In genomic region chrX:5724544-5724943, ce11 we compare ENCODE assay signal across 5 worm cellular contexts.
TF ChIP-seq lines count a peak whose summit lies in the region.

No protein-coding gene starts in this region.

TF ChIP-seq in whole organism, L1 larva, 84 proteins besides CTCF, POLR2A, EP300 and RAD21:
- TF ChIP-seq skn-1 (tag; optimal IDR thresholded peaks at IDR 0.05; lab: Kevin White, UChicago) (no peak), nhr-28 (tag; optimal IDR thresholded peaks at IDR 0.05; lab: Kevin White, UChicago) (no peak), lin-15B (tag; optimal IDR thresholded peaks at IDR 0.05; lab: Kevin White, UChicago) (no peak), lin-14 (GFP tag; optimal IDR thresholded peaks at IDR 0.05; lab: Kevin White, UChicago) (peak; percentile 54), pqm-1 (tag; optimal IDR thresholded peaks at IDR 0.05; lab: Kevin White, UChicago) (no peak), ceh-90 (tag; optimal IDR thresholded peaks at IDR 0.05; lab: Kevin White, UChicago) (no peak), ceh-63 (GFP tag; optimal IDR thresholded peaks at IDR 0.05; lab: Kevin White, UChicago) (peak; percentile 27), Y116A8C.19 (tag; optimal IDR thresholded peaks at IDR 0.05; lab: Kevin White, UChicago; ENCODE audit: borderline replicate concordance) (no peak)

TF ChIP-seq in whole organism, L4 larva, 104 proteins besides CTCF, POLR2A, EP300 and RAD21:
- TF ChIP-seq ces-1 (GFP tag; optimal IDR thresholded peaks at IDR 0.05; lab: Kevin White, UChicago), result peak; percentile 53
- no peak for TF ChIP-seq ceh-28 (tag; optimal IDR thresholded peaks at IDR 0.05; lab: Kevin White, UChicago)
- peak in 1 of 2 experiments; percentile 49 for TF ChIP-seq unc-62 (GFP tag; optimal IDR thresholded peaks at IDR 0.05 in 1 of 2; lab: Kevin White, UChicago)
- TF ChIP-seq unc-62 (tag; optimal IDR thresholded peaks at IDR 0.05; lab: Kevin White, UChicago), result no peak
- TF ChIP-seq lin-15B (tag; optimal IDR thresholded peaks at IDR 0.05; lab: Kevin White, UChicago), result no peak

TF ChIP-seq in whole organism, late embryonic, 69 proteins besides CTCF, POLR2A, EP300 and RAD21:
- TF ChIP-seq C08G9.2 (tag; optimal IDR thresholded peaks at IDR 0.05; lab: Kevin White, UChicago) (no peak), ceh-31 (tag; optimal IDR thresholded peaks at IDR 0.05; lab: Kevin White, UChicago) (peak; percentile 40), unc-42 (tag; optimal IDR thresholded peaks at IDR 0.05; lab: Kevin White, UChicago) (peak; percentile 93), mec-3 (tag; optimal IDR thresholded peaks at IDR 0.05; lab: Kevin White, UChicago; ENCODE audit: borderline replicate concordance) (no peak)

TF ChIP-seq in whole organism, mixed stage, embryonic, 35 proteins besides CTCF, POLR2A, EP300 and RAD21:
- TF ChIP-seq ztf-11 (tag; optimal IDR thresholded peaks at IDR 0.05; lab: Kevin White, UChicago) (no peak), ces-1 (GFP tag; optimal IDR thresholded peaks at IDR 0.05; lab: Kevin White, UChicago) (peak; percentile 91), ceh-39 (tag; optimal IDR thresholded peaks at IDR 0.05; lab: Kevin White, UChicago) (no peak)

TF ChIP-seq in whole organism, young adult, 124 proteins besides CTCF, POLR2A, EP300 and RAD21:
- TF ChIP-seq mes-4 (tag; optimal IDR thresholded peaks at IDR 0.05; lab: Kevin White, UChicago) (no peak), pha-4 (tag; optimal IDR thresholded peaks at IDR 0.05; lab: Kevin White, UChicago) (no peak), B0019.2 (GFP tag; conservative IDR thresholded peaks at IDR 0.05; lab: Robert Waterston, UW) (no peak), F57C9.4 (tag; optimal IDR thresholded peaks at IDR 0.05; lab: Kevin White, UChicago) (no peak), sdz-38 (tag; optimal IDR thresholded peaks at IDR 0.05; lab: Kevin White, UChicago) (no peak), cebp-1 (GFP tag; IDR thresholded peaks at IDR 0.05; lab: Robert Waterston, UW) (0 out of 2 replicates have a peak, but pooled peaks have one; percentile 12), cebp-1 (tag; optimal IDR thresholded peaks at IDR 0.05; lab: Kevin White, UChicago) (no peak), F33H1.4 (GFP tag; IDR thresholded peaks at IDR 0.05; lab: Robert Waterston, UW) (no peak), rec-8 (tag; optimal IDR thresholded peaks at IDR 0.05; lab: Kevin White, UChicago) (no peak)
TF ChIP-seq in whole organism, young adult: peak in this region for 1.
